Worm (Caenorhabditis elegans) whole organism, L2 larva: ENCODE data around the gene F40G12.6.

Experiments
- C34F6.9 ChIP-seq: fragments of 150-350 bp; optimal IDR thresholded peaks from 2 replicates; lab custom pipeline; 2014; ENCODE audit warnings: missing biosample characterization, missing genetic modification characterization
- Y55F3AM.14 ChIP-seq: fragments of 200-800 bp; sonication (Bioruptor generic); optimal IDR thresholded peaks from 2 replicates; lab custom pipeline; 2018; ENCODE audit warnings: mild to moderate bottlenecking, missing genetic modification characterization, missing compliant biosample characterization
- ZK546.5 ChIP-seq: sonication (generic microtip); optimal IDR thresholded peaks from 2 replicates; lab custom pipeline; 2017; ENCODE audit warnings: missing biosample characterization, missing genetic modification characterization
- alr-1 ChIP-seq: fragments of 150-350 bp; optimal IDR thresholded peaks from 2 replicates; lab custom pipeline; 2014; ENCODE audit warnings: missing biosample characterization, missing genetic modification characterization
- aly-2 ChIP-seq: fragments of 150-350 bp; optimal IDR thresholded peaks from 2 replicates; lab custom pipeline; 2014; ENCODE audit warnings: missing biosample characterization, missing genetic modification characterization
- ama-1 ChIP-seq: fragments of 150-350 bp; optimal IDR thresholded peaks from 2 replicates; lab custom pipeline; 2018; ENCODE audit warnings: inconsistent platforms
- blmp-1 ChIP-seq: sonication (generic microtip); optimal IDR thresholded peaks from 2 replicates; lab custom pipeline; 2017; ENCODE audit warnings: missing genetic modification characterization, mild to moderate bottlenecking, missing compliant biosample characterization, antibody characterized with exemption, moderate library complexity; ENCODE audit not compliant: insufficient read depth
- dmd-4 ChIP-seq: sonication (generic microtip); optimal IDR thresholded peaks from 2 replicates; lab custom pipeline; 2017; ENCODE audit warnings: missing biosample characterization, missing genetic modification characterization
- egl-27 ChIP-seq: sonication (generic microtip); optimal IDR thresholded peaks from 3 replicates; lab custom pipeline; 2017; ENCODE audit warnings: missing biosample characterization, missing genetic modification reagents, missing genetic modification characterization
- elt-1 ChIP-seq: fragments of 150-350 bp; optimal IDR thresholded peaks from 2 replicates; lab custom pipeline; 2014; ENCODE audit warnings: missing biosample characterization, missing genetic modification characterization
- gmeb-1 ChIP-seq: fragments of 150-350 bp; optimal IDR thresholded peaks from 2 replicates; lab custom pipeline; 2014; ENCODE audit warnings: missing biosample characterization, missing genetic modification characterization
- lin-13 ChIP-seq: fragments of 150-350 bp; optimal IDR thresholded peaks from 2 replicates; lab custom pipeline; 2014; ENCODE audit warnings: missing biosample characterization, missing genetic modification reagents, missing genetic modification characterization
- lin-39 ChIP-seq: fragments of 150-350 bp; optimal IDR thresholded peaks from 2 replicates; lab custom pipeline; 2014; ENCODE audit warnings: missing biosample characterization, missing genetic modification reagents, missing genetic modification characterization
- lsy-2 ChIP-seq, 2 experiments: fragments of 150-350 bp in 1 of 2; sonication (generic microtip) in 1 of 2; optimal IDR thresholded peaks; 2 replicates each; lab custom pipeline; 2014 to 2017; ENCODE audit warnings: missing biosample characterization in 2 of 2, missing genetic modification characterization in 2 of 2
- mbf-1 ChIP-seq: sonication (generic microtip); optimal IDR thresholded peaks from 2 replicates; lab custom pipeline; 2017; ENCODE audit warnings: missing biosample characterization, missing genetic modification characterization
- nhr-10 ChIP-seq: sonication (generic microtip); optimal IDR thresholded peaks from 2 replicates; lab custom pipeline; 2017; ENCODE audit warnings: missing biosample characterization, missing genetic modification characterization
- nhr-12 ChIP-seq: fragments of 150-350 bp; optimal IDR thresholded peaks from 2 replicates; lab custom pipeline; 2014; ENCODE audit warnings: missing biosample characterization, missing genetic modification characterization
- nhr-129 ChIP-seq: fragments of 150-350 bp; optimal IDR thresholded peaks from 2 replicates; lab custom pipeline; 2014; ENCODE audit warnings: missing biosample characterization, missing genetic modification characterization
- nhr-237 ChIP-seq: fragments of 150-350 bp; optimal IDR thresholded peaks from 2 replicates; lab custom pipeline; 2014; ENCODE audit warnings: missing biosample characterization, missing genetic modification characterization
- nhr-25 ChIP-seq: fragments of 150-350 bp; sonication (generic microtip); optimal IDR thresholded peaks from 3 replicates; lab custom pipeline; 2014; ENCODE audit warnings: missing biosample characterization, missing genetic modification characterization
- nhr-6 ChIP-seq: fragments of 150-350 bp; optimal IDR thresholded peaks from 2 replicates; lab custom pipeline; 2014; ENCODE audit warnings: missing biosample characterization, missing genetic modification characterization
- nhr-77 ChIP-seq: fragments of 150-350 bp; optimal IDR thresholded peaks from 2 replicates; lab custom pipeline; 2014; ENCODE audit warnings: missing biosample characterization, missing genetic modification characterization
- peb-1 ChIP-seq: fragments of 150-350 bp; optimal IDR thresholded peaks from 2 replicates; lab custom pipeline; 2014; ENCODE audit warnings: missing biosample characterization, missing genetic modification characterization
- sem-4 ChIP-seq: fragments of 150-350 bp; optimal IDR thresholded peaks from 2 replicates; lab custom pipeline; 2014; ENCODE audit warnings: missing biosample characterization, missing genetic modification reagents, missing genetic modification characterization
- skn-1 ChIP-seq: sonication (generic microtip); optimal IDR thresholded peaks from 2 replicates; lab custom pipeline; 2017; ENCODE audit warnings: missing biosample characterization, missing genetic modification characterization
- sma-3 ChIP-seq: sonication (generic microtip); optimal IDR thresholded peaks from 2 replicates; lab custom pipeline; 2016; ENCODE audit warnings: missing genetic modification reagents, missing genetic modification characterization, missing compliant biosample characterization
- snpc-4 ChIP-seq: fragments of 150-350 bp; optimal IDR thresholded peaks from 2 replicates; lab custom pipeline; 2014; ENCODE audit warnings: missing biosample characterization, missing genetic modification characterization
- unc-55 ChIP-seq: fragments of 150-350 bp; sonication (generic microtip); optimal IDR thresholded peaks from 3 replicates; lab custom pipeline; 2014; ENCODE audit warnings: missing biosample characterization, missing genetic modification reagents, missing genetic modification characterization
- unc-62 ChIP-seq: fragments of 150-350 bp; optimal IDR thresholded peaks from 2 replicates; lab custom pipeline; 2014; ENCODE audit warnings: missing biosample characterization, missing genetic modification reagents, missing genetic modification characterization
- zag-1 ChIP-seq: fragments of 150-350 bp; optimal IDR thresholded peaks from 2 replicates; lab custom pipeline; 2014; ENCODE audit warnings: missing biosample characterization, missing genetic modification characterization

The F40G12.6 gene

ce11 chrV:14273019-14273418 is at the start of gene F40G12.6:
Gene F40G12.6 (minus strand): TSS chrV:14273119.
- no peak for TF ChIP-seq lin-39 (tag; lab: Kevin White, UChicago)
- no peak for TF ChIP-seq nhr-77
- TF ChIP-seq lin-13 (GFP tag; lab: Kevin White, UChicago): no peak
- TF ChIP-seq mbf-1 (tag; lab: Kevin White, UChicago): no peak
- TF ChIP-seq nhr-25 (tag; lab: Kevin White, UChicago): no peak
- no peak for TF ChIP-seq peb-1 (tag; lab: Kevin White, UChicago)
- no peak for TF ChIP-seq snpc-4 (tag; lab: Kevin White, UChicago)
- TF ChIP-seq C34F6.9 (tag; lab: Kevin White, UChicago): no peak
- TF ChIP-seq, all 48 proteins: peak for 0

ce11 chrV:14320730-14321319 is 47.9 kb upstream of the F40G12.6 start:
- no peak for TF ChIP-seq lin-13 (GFP tag; lab: Kevin White, UChicago)
- no peak for TF ChIP-seq nhr-77
- TF ChIP-seq Y55F3AM.14 (GFP tag; lab: Kevin White, UChicago): peak; percentile 11

ce11 chrV:14320246-14320645 is 47.3 kb upstream of the F40G12.6 start, which contains the start of gene F47B8.14:
Gene F47B8.14 (plus strand): TSS chrV:14320546.
- TF ChIP-seq sem-4 (tag; lab: Kevin White, UChicago): no peak
- no peak for TF ChIP-seq ZK546.5
- TF ChIP-seq skn-1: no peak
- no peak for TF ChIP-seq zag-1 (tag; lab: Kevin White, UChicago)
- TF ChIP-seq lin-13 (GFP tag; lab: Kevin White, UChicago): no peak
- TF ChIP-seq nhr-25 (tag; lab: Kevin White, UChicago): no peak
- TF ChIP-seq lin-39 (tag; lab: Kevin White, UChicago): no peak
- no peak for TF ChIP-seq gmeb-1 (tag; lab: Kevin White, UChicago)
- TF ChIP-seq alr-1 (tag; lab: Kevin White, UChicago): no peak
- TF ChIP-seq nhr-237 (tag; lab: Kevin White, UChicago): no peak
- no peak for TF ChIP-seq egl-27

- TF ChIP-seq Y55F3AM.14 (GFP tag; lab: Kevin White, UChicago) (no peak), nhr-10 (tag; lab: Kevin White, UChicago) (no peak), sem-4 (tag; lab: Kevin White, UChicago) (no peak)
Measured at ce11 chrV:14319101-14319781, 46.3 kb upstream of the F40G12.6 start, which contains the start of gene F47B8.13. Gene F47B8.13 (minus strand): TSS chrV:14319731.

- TF ChIP-seq ZK546.5 (no peak), sma-3 (no peak), nhr-12 (tag; lab: Kevin White, UChicago) (no peak)
Measured at ce11 chrV:14317621-14318020, 44.7 kb upstream of the F40G12.6 start.

- peak; percentile 19 for TF ChIP-seq unc-55 (GFP tag; lab: Kevin White, UChicago)
- TF ChIP-seq C34F6.9 (tag; lab: Kevin White, UChicago): peak; percentile 7
- peak; percentile 40 for TF ChIP-seq nhr-129 (tag; lab: Kevin White, UChicago)
- no peak for TF ChIP-seq blmp-1
- TF ChIP-seq, all 48 proteins: peak for 3
Measured at ce11 chrV:14317204-14317603, 44.3 kb upstream of the F40G12.6 start.

ce11 chrV:14316525-14316924 is 43.6 kb upstream of the F40G12.6 start, which contains the start of gene F47B8.2:
Gene F47B8.2 (minus strand): TSS chrV:14316625.
- TF ChIP-seq lsy-2 (tag; optimal IDR thresholded peaks at IDR 0.05; lab: Kevin White, UChicago): no peak
- no peak for TF ChIP-seq elt-1 (tag; lab: Kevin White, UChicago)
- TF ChIP-seq aly-2: no peak
- no peak for TF ChIP-seq dmd-4
- TF ChIP-seq blmp-1: no peak
- no peak for TF ChIP-seq unc-62 (GFP tag; lab: Kevin White, UChicago)
- no peak for TF ChIP-seq ZK546.5
- TF ChIP-seq nhr-6 (tag; lab: Kevin White, UChicago): no peak
- TF ChIP-seq ama-1 (lab: Kevin White, UChicago): no peak
- no peak for TF ChIP-seq Y55F3AM.14 (GFP tag; lab: Kevin White, UChicago)
- no peak for TF ChIP-seq C34F6.9 (tag; lab: Kevin White, UChicago)
